Worm (Caenorhabditis elegans) whole organism, L1 larva: ENCODE results near the gene srx-14.

ENCODE experiments used
- dpl-1 ChIP-seq, 3 experiments: fragments of 150-350 bp in 2 of 3; sonication (generic microtip) in 1 of 3; optimal IDR thresholded peaks; 2 replicates each; lab custom pipeline; 2014 to 2017; ENCODE audit warnings: missing biosample characterization in 3 of 3, missing genetic modification characterization in 3 of 3, missing genetic modification reagents in 3 of 3
- nhr-77 ChIP-seq: fragments of 150-350 bp; optimal IDR thresholded peaks from 2 replicates; lab custom pipeline; 2014; ENCODE audit warnings: missing biosample characterization, missing genetic modification characterization
- nhr-84 ChIP-seq: sonication (generic microtip); optimal IDR thresholded peaks from 2 replicates; lab custom pipeline; 2017; ENCODE audit warnings: missing biosample characterization, missing genetic modification characterization
- pqm-1 ChIP-seq: sonication (generic microtip); optimal IDR thresholded peaks from 3 replicates; lab custom pipeline; 2017; ENCODE audit warnings: missing biosample characterization, missing genetic modification characterization
- unc-86 ChIP-seq: sonication (generic microtip); optimal IDR thresholded peaks from 2 replicates; lab custom pipeline; 2016; ENCODE audit warnings: missing genetic modification characterization, missing compliant biosample characterization
- xbp-1 ChIP-seq: sonication (generic microtip); optimal IDR thresholded peaks from 2 replicates; lab custom pipeline; 2016; ENCODE audit warnings: missing genetic modification characterization, missing compliant biosample characterization

ce11 chrIV:1163126-1163525, 49.6 kb upstream of the srx-14 start, which contains the start of gene C50A2.7:
- TF ChIP-seq xbp-1 (tag; lab: Kevin White, UChicago), result no peak
- TF ChIP-seq dpl-1 (GFP tag; optimal IDR thresholded peaks at IDR 0.05; lab: Kevin White, UChicago), result no peak
- TF ChIP-seq pqm-1 (tag; lab: Kevin White, UChicago), result no peak
- no peak for TF ChIP-seq nhr-84
- TF ChIP-seq nhr-77 (tag; lab: Kevin White, UChicago), result no peak
- no peak for TF ChIP-seq unc-86
